Fruit fly (Drosophila melanogaster): ENCODE measurements around the gene CheA75a.
A peak's percentile ranks its signal among the peaks of the same experiment; 100 is the strongest.

Gene CheA75a

dm6 chr3L:18251788-18252187 is at the start of gene CheA75a:
Gene CheA75a (plus strand): TSS chr3L:18252088.
- TF ChIP-seq Sp1 (GFP tag; optimal IDR thresholded peaks at IDR 0.05) (no peak), dmrt93B (GFP tag; optimal IDR thresholded peaks at IDR 0.05) (no peak), Mio (GFP tag; optimal IDR thresholded peaks at IDR 0.05) (no peak), Vsx2 (GFP tag; optimal IDR thresholded peaks at IDR 0.05; ENCODE audit: partially characterized antibody) (no peak), lola (GFP tag; optimal IDR thresholded peaks at IDR 0.05) (no peak)

- TF ChIP-seq Sp1 (GFP tag; optimal IDR thresholded peaks at IDR 0.05): peak; percentile 51
- TF ChIP-seq foxo (GFP tag; optimal IDR thresholded peaks at IDR 0.05): peak in 1 of 2 experiments; percentile 15
- TF ChIP-seq HLH106 (tag; optimal IDR thresholded peaks at IDR 0.05): peak; percentile 47
- TF ChIP-seq Abd-B (GFP tag; optimal IDR thresholded peaks at IDR 0.05): no peak
- no peak for TF ChIP-seq pan (optimal IDR thresholded peaks at IDR 0.05)
- TF ChIP-seq Mio (GFP tag; optimal IDR thresholded peaks at IDR 0.05): no peak
- TF ChIP-seq h (GFP tag; optimal IDR thresholded peaks at IDR 0.05): peak; percentile 33
- TF ChIP-seq Vsx2 (GFP tag; optimal IDR thresholded peaks at IDR 0.05; ENCODE audit: partially characterized antibody): no peak
- TF ChIP-seq br (GFP tag; optimal IDR thresholded peaks at IDR 0.05): no peak
- peak; percentile 11 for TF ChIP-seq rgr (GFP tag; optimal IDR thresholded peaks at IDR 0.05)
- no peak for TF ChIP-seq woc (GFP tag; optimal IDR thresholded peaks at IDR 0.05)
- peak; percentile 40 for TF ChIP-seq psq (GFP tag; optimal IDR thresholded peaks at IDR 0.05)
- peak; percentile 51 for TF ChIP-seq OdsH (GFP tag; optimal IDR thresholded peaks at IDR 0.05)
Measured at dm6 chr3L:18203949-18204348, 47.9 kb upstream of the CheA75a start.

DNA sequence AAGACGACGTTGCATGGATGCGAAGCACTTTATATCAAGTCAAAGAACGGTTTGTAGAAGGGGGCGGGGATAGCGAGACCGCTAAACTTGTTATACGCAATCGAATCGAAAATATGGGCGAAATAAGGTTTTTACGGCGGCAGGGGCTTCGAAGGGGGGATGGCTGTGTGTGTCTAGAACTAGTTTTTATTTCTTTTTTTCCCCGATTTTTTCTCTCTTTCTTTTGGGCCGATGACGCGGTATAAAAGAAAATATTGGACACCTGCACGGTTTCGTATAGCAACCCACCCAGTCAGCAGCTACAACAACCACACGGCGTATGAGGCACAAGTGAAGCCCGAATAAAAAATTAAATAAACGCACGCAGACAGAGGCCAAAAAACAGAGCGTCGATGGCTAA is 47.5 kb upstream of the CheA75a start:
- TF ChIP-seq Dif (GFP tag; optimal IDR thresholded peaks at IDR 0.05; ENCODE audit: partially characterized antibody): no peak
- no peak for TF ChIP-seq Hr78 (GFP tag; optimal IDR thresholded peaks at IDR 0.05)
- no peak for TF ChIP-seq dmrt93B (GFP tag; optimal IDR thresholded peaks at IDR 0.05)
- TF ChIP-seq br (GFP tag; optimal IDR thresholded peaks at IDR 0.05): no peak
- no peak for TF ChIP-seq woc (GFP tag; optimal IDR thresholded peaks at IDR 0.05)
- no peak for TF ChIP-seq h (GFP tag; optimal IDR thresholded peaks at IDR 0.05)
- TF ChIP-seq brk (GFP tag; optimal IDR thresholded peaks at IDR 0.05): no peak
- no peak for TF ChIP-seq GATAd (GFP tag; optimal IDR thresholded peaks at IDR 0.05)
- TF ChIP-seq Abd-B (GFP tag; optimal IDR thresholded peaks at IDR 0.05): no peak
- no peak for TF ChIP-seq Hr83 (GFP tag; optimal IDR thresholded peaks at IDR 0.05; ENCODE audit: poor library complexity, severe bottlenecking)
- TF ChIP-seq Dfd (GFP tag; optimal IDR thresholded peaks at IDR 0.05): no peak
- TF ChIP-seq pan (optimal IDR thresholded peaks at IDR 0.05): no peak
- no peak for TF ChIP-seq lola (GFP tag; optimal IDR thresholded peaks at IDR 0.05)
- no peak for TF ChIP-seq CG9705 (GFP tag; optimal IDR thresholded peaks at IDR 0.05)
- TF ChIP-seq dl (GFP tag; optimal IDR thresholded peaks at IDR 0.05; ENCODE audit: insufficient read depth in 1 of 2, partially characterized antibody in 2 of 2): no peak
- no peak for TF ChIP-seq CG32264 (GFP tag; optimal IDR thresholded peaks at IDR 0.05)
- TF ChIP-seq Mio (GFP tag; optimal IDR thresholded peaks at IDR 0.05): no peak
- no peak for TF ChIP-seq rgr (GFP tag; optimal IDR thresholded peaks at IDR 0.05)
- TF ChIP-seq jim (GFP tag; optimal IDR thresholded peaks at IDR 0.05): no peak

- no peak for TF ChIP-seq HLH106 (tag; optimal IDR thresholded peaks at IDR 0.05)
- no peak for TF ChIP-seq Hnf4 (GFP tag; optimal IDR thresholded peaks at IDR 0.05)
- TF ChIP-seq lola (GFP tag; optimal IDR thresholded peaks at IDR 0.05): no peak
- no peak for TF ChIP-seq tai (GFP tag; optimal IDR thresholded peaks at IDR 0.05)
- TF ChIP-seq Jra (GFP tag; optimal IDR thresholded peaks at IDR 0.05): no peak
- no peak for TF ChIP-seq Myc (optimal IDR thresholded peaks at IDR 0.05)
- TF ChIP-seq Rel (GFP tag; optimal IDR thresholded peaks at IDR 0.05): no peak
- no peak for TF ChIP-seq Rel (tag; optimal IDR thresholded peaks at IDR 0.05)
Measured at dm6 chr3L:18205516-18205915, 46.4 kb upstream of the CheA75a start.

- TF ChIP-seq rgr (GFP tag; optimal IDR thresholded peaks at IDR 0.05) (peak; percentile 50), sage (GFP tag; optimal IDR thresholded peaks at IDR 0.05) (peak; percentile 64), Dfd (GFP tag; optimal IDR thresholded peaks at IDR 0.05) (no peak), N (GFP tag; optimal IDR thresholded peaks at IDR 0.05) (no peak), psq (GFP tag; optimal IDR thresholded peaks at IDR 0.05) (peak; percentile 62), HLH106 (tag; optimal IDR thresholded peaks at IDR 0.05) (peak; percentile 61), CrebA (GFP tag; optimal IDR thresholded peaks at IDR 0.05; ENCODE audit: borderline replicate concordance) (no peak), h (GFP tag; optimal IDR thresholded peaks at IDR 0.05) (peak; percentile 72), jim (GFP tag; optimal IDR thresholded peaks at IDR 0.05) (no peak), OdsH (GFP tag; optimal IDR thresholded peaks at IDR 0.05) (peak; percentile 57), Hnf4 (GFP tag; optimal IDR thresholded peaks at IDR 0.05) (peak; percentile 40), foxo (GFP tag; optimal IDR thresholded peaks at IDR 0.05) (peak in 1 of 2 experiments; percentile 77), ey (GFP tag; optimal IDR thresholded peaks at IDR 0.05) (peak; percentile 62), dmrt93B (GFP tag; optimal IDR thresholded peaks at IDR 0.05) (peak; percentile 37), sv (GFP tag; optimal IDR thresholded peaks at IDR 0.05) (peak; percentile 68), Myc (optimal IDR thresholded peaks at IDR 0.05) (no peak), lola (GFP tag; optimal IDR thresholded peaks at IDR 0.05) (no peak), woc (GFP tag; optimal IDR thresholded peaks at IDR 0.05) (peak; percentile 67), dl (GFP tag; optimal IDR thresholded peaks at IDR 0.05; ENCODE audit: insufficient read depth in 1 of 2, partially characterized antibody in 2 of 2) (no peak), pan (optimal IDR thresholded peaks at IDR 0.05) (no peak), Abd-B (GFP tag; optimal IDR thresholded peaks at IDR 0.05) (no peak), usp (GFP tag; optimal IDR thresholded peaks at IDR 0.05) (no peak), dsf (GFP tag; optimal IDR thresholded peaks at IDR 0.05; ENCODE audit: borderline replicate concordance) (no peak), br (GFP tag; optimal IDR thresholded peaks at IDR 0.05) (peak; percentile 72), fru (GFP tag; optimal IDR thresholded peaks at IDR 0.05) (peak; percentile 84), Jra (GFP tag; optimal IDR thresholded peaks at IDR 0.05) (peak; percentile 2), Sp1 (GFP tag; optimal IDR thresholded peaks at IDR 0.05) (peak; percentile 66), Mio (GFP tag; optimal IDR thresholded peaks at IDR 0.05) (no peak)
Measured at dm6 chr3L:18212237-18212653, 39.6 kb upstream of the CheA75a start.

Measured in whole organism, wandering third instar larva.